Worm (Caenorhabditis elegans) whole organism, L3 larva: ENCODE measurements around the gene odr-2.

ENCODE experiments used
- aly-2 ChIP-seq: fragments of 150-350 bp; optimal IDR thresholded peaks from 2 replicates; lab custom pipeline; 2014; ENCODE audit warnings: missing biosample characterization, missing genetic modification characterization
- egl-27 ChIP-seq: sonication (generic microtip); optimal IDR thresholded peaks from 4 replicates; lab custom pipeline; 2017; ENCODE audit warnings: missing biosample characterization, missing genetic modification reagents, missing genetic modification characterization
- egl-5 ChIP-seq: fragments of 150-350 bp; optimal IDR thresholded peaks from 2 replicates; lab custom pipeline; 2017; ENCODE audit warnings: missing biosample characterization, missing genetic modification reagents, missing genetic modification characterization, inconsistent platforms
- elt-3 ChIP-seq, 3 experiments: fragments of 150-350 bp in 1 of 3; sonication (generic microtip) in 2 of 3; optimal IDR thresholded peaks; 2 replicates in 2 of 3; 4 replicates in 1 of 3; lab custom pipeline; 2014 to 2017; ENCODE audit warnings: missing biosample characterization in 3 of 3, missing genetic modification characterization in 3 of 3
- fkh-10 ChIP-seq: sonication (generic microtip); optimal IDR thresholded peaks from 2 replicates; lab custom pipeline; 2017; ENCODE audit warnings: missing biosample characterization, missing genetic modification reagents, missing genetic modification characterization
- hmg-11 ChIP-seq: sonication (generic microtip); optimal IDR thresholded peaks from 2 replicates; lab custom pipeline; 2016; ENCODE audit warnings: missing genetic modification characterization, missing compliant biosample characterization
- lin-39 ChIP-seq: fragments of 150-350 bp; optimal IDR thresholded peaks from 2 replicates; lab custom pipeline; 2018; ENCODE audit warnings: missing biosample characterization, missing genetic modification reagents, missing genetic modification characterization
- lsy-12 ChIP-seq: sonication (generic microtip); optimal IDR thresholded peaks from 2 replicates; lab custom pipeline; 2016; ENCODE audit warnings: mild to moderate bottlenecking, missing genetic modification characterization, missing compliant biosample characterization
- nhr-12 ChIP-seq: fragments of 150-350 bp; optimal IDR thresholded peaks from 2 replicates; lab custom pipeline; 2014; ENCODE audit warnings: missing biosample characterization, missing genetic modification characterization
- nhr-237 ChIP-seq: fragments of 150-350 bp; optimal IDR thresholded peaks from 2 replicates; lab custom pipeline; 2014; ENCODE audit warnings: missing biosample characterization, missing genetic modification characterization
- skn-1 ChIP-seq: fragments of 150-350 bp; optimal IDR thresholded peaks from 2 replicates; lab custom pipeline; 2014; ENCODE audit warnings: missing biosample characterization, missing genetic modification characterization
- snpc-4 ChIP-seq: fragments of 150-350 bp; optimal IDR thresholded peaks from 2 replicates; lab custom pipeline; 2014; ENCODE audit warnings: missing biosample characterization, missing genetic modification characterization
- unc-62 ChIP-seq: fragments of 150-350 bp; sonication (generic microtip); optimal IDR thresholded peaks from 4 replicates; lab custom pipeline; 2014; ENCODE audit warnings: missing biosample characterization, missing genetic modification reagents, missing genetic modification characterization
- zag-1 ChIP-seq: fragments of 150-350 bp; optimal IDR thresholded peaks from 2 replicates; lab custom pipeline; 2014; ENCODE audit warnings: missing biosample characterization, missing genetic modification characterization

ce11 chrV:7153046-7153445, 49.7 kb downstream of the odr-2 start, which contains the start of gene fat-7:
- no peak for TF ChIP-seq egl-27 (tag; lab: Kevin White, UChicago)
- no peak for TF ChIP-seq nhr-12 (tag; lab: Kevin White, UChicago)
- no peak for TF ChIP-seq lin-39 (tag; lab: Kevin White, UChicago)
- TF ChIP-seq aly-2 (tag; lab: Kevin White, UChicago), result no peak
- TF ChIP-seq snpc-4 (tag; lab: Kevin White, UChicago), result no peak
- TF ChIP-seq elt-3 (tag; optimal IDR thresholded peaks at IDR 0.05; lab: Kevin White, UChicago), result no peak
- no peak for TF ChIP-seq hmg-11 (tag; lab: Kevin White, UChicago)
- TF ChIP-seq nhr-237 (tag; lab: Kevin White, UChicago), result no peak
- TF ChIP-seq egl-5 (tag; lab: Kevin White, UChicago), result no peak
- no peak for TF ChIP-seq unc-62 (GFP tag; lab: Kevin White, UChicago)
- TF ChIP-seq fkh-10 (GFP tag; lab: Kevin White, UChicago), result no peak
- TF ChIP-seq skn-1 (tag; lab: Kevin White, UChicago), result no peak
- no peak for TF ChIP-seq lsy-12 (tag; lab: Kevin White, UChicago)
- TF ChIP-seq zag-1 (tag; lab: Kevin White, UChicago), result no peak
